Fruit fly (Drosophila melanogaster) whole organism, wandering third instar larva: ENCODE measurements around the gene CG17154.

ENCODE experiments used
- Myc ChIP-seq: fragments of >200 bp; optimal IDR thresholded peaks from 2 replicates; lab custom pipeline; 2017
- N ChIP-seq: fragments of >200 bp; optimal IDR thresholded peaks from 2 replicates; lab custom pipeline; 2018; ENCODE audit warnings: missing biosample characterization, missing external identifiers, missing genetic modification characterization
- jim ChIP-seq: fragments of 175-275, 200-325 bp; sonication (Bioruptor generic); optimal IDR thresholded peaks from 2 replicates; lab custom pipeline; 2016; ENCODE audit warnings: missing biosample characterization, mild to moderate bottlenecking, missing genetic modification characterization
- psq ChIP-seq: fragments of 200-800 bp; sonication (Bioruptor generic); optimal IDR thresholded peaks from 3 replicates; lab custom pipeline; 2017; ENCODE audit warnings: missing biosample characterization, mild to moderate bottlenecking, missing genetic modification characterization, moderate library complexity
- woc ChIP-seq: sonication (Bioruptor generic); optimal IDR thresholded peaks from 2 replicates; lab custom pipeline; 2016; ENCODE audit warnings: missing biosample characterization, mild to moderate bottlenecking, missing genetic modification characterization

DNA sequence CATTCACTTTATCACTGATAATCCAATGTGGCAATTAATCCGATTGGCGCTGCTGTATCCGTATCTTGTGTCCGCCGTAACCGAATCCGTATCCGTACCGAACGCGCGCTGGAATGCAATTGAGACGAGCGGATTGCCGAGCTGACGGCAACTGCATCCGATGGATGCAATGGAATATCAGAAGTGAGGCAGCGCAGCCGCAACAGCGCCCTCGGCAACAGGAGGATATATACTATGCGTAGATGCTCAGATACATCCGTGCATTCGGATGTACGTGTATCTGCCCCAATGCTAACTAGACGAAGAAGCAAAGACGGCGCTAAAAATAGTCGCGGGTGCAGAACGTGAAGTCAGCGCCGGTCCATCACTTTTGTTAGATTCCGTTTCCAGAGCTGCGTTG is 23.7 kb upstream of the CG17154 start, which contains the start of gene rols:
- TF ChIP-seq woc (GFP tag; lab: Kevin White, UChicago) = no peak
- TF ChIP-seq N = no peak
- no peak for TF ChIP-seq psq (GFP tag; lab: Kevin White, UChicago)
- no peak for TF ChIP-seq Myc (lab: Kevin White, UChicago)
- no peak for TF ChIP-seq jim
